Worm (Caenorhabditis elegans) whole organism, late embryonic: ENCODE measurements around the gene ddx-35.
A peak's percentile ranks its signal among the peaks of the same experiment; 100 is the strongest.

Experiments
- Y22D7AL.16 ChIP-seq: sonication (generic microtip); optimal IDR thresholded peaks from 2 replicates; lab custom pipeline; 2016; ENCODE audit warnings: missing genetic modification characterization, missing compliant biosample characterization
- ceh-34 ChIP-seq: sonication (generic microtip); optimal IDR thresholded peaks from 2 replicates; lab custom pipeline; 2016; ENCODE audit warnings: mild to moderate bottlenecking, missing genetic modification characterization, missing compliant biosample characterization
- ceh-45 ChIP-seq: fragments of 200-800 bp; sonication (Bioruptor generic); IDR thresholded peaks from 2 replicates; pipeline ENCODE4 v1.3.6; 2022; ENCODE audit warnings: missing genetic modification reagents, missing genetic modification characterization, missing compliant biosample characterization
- dve-1 ChIP-seq: sonication (generic microtip); optimal IDR thresholded peaks from 2 replicates; lab custom pipeline; 2017; ENCODE audit warnings: antibody characterized with exemption, mild to moderate bottlenecking, missing genetic modification characterization, missing compliant biosample characterization
- nhr-11 ChIP-seq: fragments of 150-350 bp; optimal IDR thresholded peaks from 2 replicates; lab custom pipeline; 2014; ENCODE audit warnings: missing biosample characterization, missing genetic modification characterization
- sdc-2 ChIP-seq: sonication (generic microtip); optimal IDR thresholded peaks from 2 replicates; lab custom pipeline; 2016; ENCODE audit warnings: missing genotype, missing genetic modification characterization, missing compliant biosample characterization
- unc-3 ChIP-seq, 2 experiments: fragments of 200-800 bp in 1 of 2; sonication (Bioruptor generic) in 1 of 2; sonication (generic microtip) in 1 of 2; conservative IDR thresholded peaks in 1 of 2; optimal IDR thresholded peaks in 1 of 2; 2 replicates each; pipeline versions ENCODE4 v1.3.6 to Lab custom; 2016 to 2022; ENCODE audit warnings: missing compliant biosample characterization in 2 of 2, missing genetic modification characterization in 2 of 2, missing genetic modification reagents in 1 of 2

DNA sequence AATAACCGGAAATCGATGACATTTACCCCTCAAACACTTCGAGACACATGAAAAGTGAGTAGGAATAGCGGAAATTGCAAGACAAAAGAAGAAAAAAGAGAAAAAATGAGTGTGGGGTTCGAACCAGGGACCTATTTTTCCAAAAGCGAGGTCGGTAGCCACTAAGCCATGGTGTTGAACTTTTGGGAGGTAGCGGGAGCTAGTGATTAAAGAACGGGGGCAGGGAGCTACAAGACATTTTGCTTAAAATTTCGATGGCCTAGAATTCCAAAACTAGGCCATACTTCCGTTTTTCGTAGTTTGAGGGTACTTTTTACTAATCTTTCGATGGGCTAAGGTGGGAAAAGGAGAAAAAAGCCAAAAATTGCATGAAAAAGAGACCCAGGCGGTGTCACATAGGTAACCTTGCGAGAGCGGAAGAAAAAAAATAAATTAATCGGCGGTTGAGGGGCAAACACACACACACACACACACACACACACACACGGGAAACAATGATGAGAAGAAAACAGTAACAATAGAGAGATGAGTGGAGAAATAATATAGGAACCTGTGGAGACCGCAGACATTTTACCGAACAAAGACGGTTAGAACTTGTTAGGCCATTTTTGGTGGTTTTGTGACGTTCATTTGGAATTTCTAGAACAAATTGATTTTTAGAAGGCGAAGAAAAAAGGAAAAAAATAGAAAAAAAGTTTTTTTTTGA, 47.4 kb upstream of the ddx-35 start:
- TF ChIP-seq sdc-2 (tag; lab: Kevin White, UChicago), result peak; percentile 57
- no peak for TF ChIP-seq dve-1 (tag; lab: Kevin White, UChicago)
- TF ChIP-seq ceh-34 (tag; lab: Kevin White, UChicago), result peak; percentile 50
- peak; percentile 68 for TF ChIP-seq Y22D7AL.16 (tag; lab: Kevin White, UChicago)
- TF ChIP-seq nhr-11 (tag; lab: Kevin White, UChicago), result no peak
- TF ChIP-seq ceh-45 (GFP tag; lab: Robert Waterston, UW), result no peak
- peak; percentile 63; the same call in 1 of the 2 replicates for TF ChIP-seq unc-3 (GFP tag; conservative IDR thresholded peaks at IDR 0.05; lab: Robert Waterston, UW)
- no peak for TF ChIP-seq unc-3 (tag; optimal IDR thresholded peaks at IDR 0.05; lab: Kevin White, UChicago)
